Fruit fly (Drosophila melanogaster): ENCODE data around the gene se.

dm6 chr3L:8541669-8542068 is 21.3 kb downstream of the se start:
- TF ChIP-seq psq (optimal IDR thresholded peaks at IDR 0.05): no peak
- TF ChIP-seq Myc (optimal IDR thresholded peaks at IDR 0.05): no peak
- TF ChIP-seq insv (optimal IDR thresholded peaks at IDR 0.05): no peak
- TF ChIP-seq h (optimal IDR thresholded peaks at IDR 0.05): no peak
- TF ChIP-seq ttk (optimal IDR thresholded peaks at IDR 0.05): no peak
